Worm (Caenorhabditis elegans): ENCODE data around the gene F49H12.3.

The F49H12.3 gene

ce11 chrX:2041448-2042138, 42.6 kb upstream of the F49H12.3 start:
- TF ChIP-seq mep-1 (tag; optimal IDR thresholded peaks at IDR 0.05): peak; percentile 21
- TF ChIP-seq nhr-19 (GFP tag; conservative IDR thresholded peaks at IDR 0.05): no peak
- no peak for TF ChIP-seq Y116A8C.19 (tag; optimal IDR thresholded peaks at IDR 0.05; ENCODE audit: borderline replicate concordance)
- TF ChIP-seq lin-39 (tag; optimal IDR thresholded peaks at IDR 0.05): peak; percentile 4
- TF ChIP-seq hlh-17 (GFP tag; optimal IDR thresholded peaks at IDR 0.05; ENCODE audit: borderline replicate concordance): no peak
- no peak for TF ChIP-seq ceh-82 (tag; optimal IDR thresholded peaks at IDR 0.05)
- TF ChIP-seq lin-14 (GFP tag; optimal IDR thresholded peaks at IDR 0.05): peak; percentile 68
- no peak for TF ChIP-seq swsn-7 (tag; optimal IDR thresholded peaks at IDR 0.05)
- TF ChIP-seq ama-1 (optimal IDR thresholded peaks at IDR 0.05): no peak
- TF ChIP-seq nhr-237 (tag; optimal IDR thresholded peaks at IDR 0.05): no peak
- TF ChIP-seq alr-1 (tag; optimal IDR thresholded peaks at IDR 0.05; ENCODE audit: borderline replicate concordance): no peak
- no peak for TF ChIP-seq fos-1 (tag; optimal IDR thresholded peaks at IDR 0.05)
- no peak for TF ChIP-seq pax-3 (tag; optimal IDR thresholded peaks at IDR 0.05)
- no peak for TF ChIP-seq hpl-2 (GFP tag; optimal IDR thresholded peaks at IDR 0.05)
- TF ChIP-seq pag-3 (tag; optimal IDR thresholded peaks at IDR 0.05; ENCODE audit: borderline replicate concordance, insufficient read depth): no peak
- no peak for TF ChIP-seq efl-1 (optimal IDR thresholded peaks at IDR 0.05)
- TF ChIP-seq efl-1 (GFP tag; optimal IDR thresholded peaks at IDR 0.05 in 1 of 2): peak in 1 of 2 experiments; percentile 33
- no peak for TF ChIP-seq vab-15 (tag; optimal IDR thresholded peaks at IDR 0.05)
- peak; percentile 70 for TF ChIP-seq nhr-85 (tag)
- TF ChIP-seq hlh-4 (tag; optimal IDR thresholded peaks at IDR 0.05): no peak

- TF ChIP-seq elt-2 (tag; optimal IDR thresholded peaks at IDR 0.05) (no peak), hlh-4 (tag; optimal IDR thresholded peaks at IDR 0.05) (no peak), aly-2 (tag; optimal IDR thresholded peaks at IDR 0.05) (no peak), unc-62 (GFP tag; optimal IDR thresholded peaks at IDR 0.05) (no peak), mef-2 (tag; optimal IDR thresholded peaks at IDR 0.05) (no peak), blmp-1 (tag; optimal IDR thresholded peaks at IDR 0.05) (no peak)
Observed at ce11 chrX:2042621-2043020, 41.6 kb upstream of the F49H12.3 start.

- no peak for TF ChIP-seq skn-1 (tag; optimal IDR thresholded peaks at IDR 0.05)
- TF ChIP-seq Y116A8C.19 (tag; optimal IDR thresholded peaks at IDR 0.05; ENCODE audit: borderline replicate concordance): no peak
- no peak for TF ChIP-seq unc-86 (tag; optimal IDR thresholded peaks at IDR 0.05)
- peak; percentile 32; the same call in 1 of the 2 replicates for TF ChIP-seq nhr-19 (GFP tag; conservative IDR thresholded peaks at IDR 0.05)
- no peak for TF ChIP-seq hlh-17 (GFP tag; optimal IDR thresholded peaks at IDR 0.05; ENCODE audit: borderline replicate concordance)
- peak; percentile 6 for TF ChIP-seq tbx-2 (tag; optimal IDR thresholded peaks at IDR 0.05)
- TF ChIP-seq ceh-8 (GFP tag; optimal IDR thresholded peaks at IDR 0.05): no peak
- no peak for TF ChIP-seq fos-1 (tag; optimal IDR thresholded peaks at IDR 0.05)
- no peak for TF ChIP-seq swsn-7 (tag; optimal IDR thresholded peaks at IDR 0.05)
- peak; percentile 13 for TF ChIP-seq nhr-71 (tag; optimal IDR thresholded peaks at IDR 0.05)
- no peak for TF ChIP-seq nhr-12 (tag; optimal IDR thresholded peaks at IDR 0.05)
- no peak for TF ChIP-seq ceh-88 (GFP tag; IDR thresholded peaks at IDR 0.05)
- TF ChIP-seq hpl-2 (GFP tag; optimal IDR thresholded peaks at IDR 0.05): no peak
- no peak for TF ChIP-seq C04F5.9 (tag; optimal IDR thresholded peaks at IDR 0.05)
- TF ChIP-seq rnt-1 (tag; optimal IDR thresholded peaks at IDR 0.05): no peak
- TF ChIP-seq nhr-84 (tag; optimal IDR thresholded peaks at IDR 0.05): no peak
Observed at ce11 chrX:2043224-2043623, 41.0 kb upstream of the F49H12.3 start.

ce11 chrX:2044541-2045168, 39.5 kb upstream of the F49H12.3 start:
- TF ChIP-seq hlh-4 (tag; optimal IDR thresholded peaks at IDR 0.05) (no peak), ceh-8 (GFP tag; optimal IDR thresholded peaks at IDR 0.05) (peak; percentile 37)
